Worm (Caenorhabditis elegans) whole organism, L2 larva: Measurements from ENCODE around the gene cutl-18.

Experiments
- C34F6.9 ChIP-seq: fragments of 150-350 bp; optimal IDR thresholded peaks from 2 replicates; lab custom pipeline; 2014; ENCODE audit warnings: missing biosample characterization, missing genetic modification characterization
- F13H6.1 ChIP-seq: sonication (generic microtip); optimal IDR thresholded peaks from 2 replicates; lab custom pipeline; 2016; ENCODE audit warnings: missing genetic modification characterization, missing compliant biosample characterization
- R02D3.7 ChIP-seq: fragments of 150-350 bp; optimal IDR thresholded peaks from 2 replicates; lab custom pipeline; 2014; ENCODE audit warnings: missing biosample characterization, missing genetic modification characterization
- Y55F3AM.14 ChIP-seq: fragments of 200-800 bp; sonication (Bioruptor generic); optimal IDR thresholded peaks from 2 replicates; lab custom pipeline; 2018; ENCODE audit warnings: mild to moderate bottlenecking, missing genetic modification characterization, missing compliant biosample characterization
- ZK546.5 ChIP-seq: sonication (generic microtip); optimal IDR thresholded peaks from 2 replicates; lab custom pipeline; 2017; ENCODE audit warnings: missing biosample characterization, missing genetic modification characterization
- alr-1 ChIP-seq: fragments of 150-350 bp; optimal IDR thresholded peaks from 2 replicates; lab custom pipeline; 2014; ENCODE audit warnings: missing biosample characterization, missing genetic modification characterization
- aly-2 ChIP-seq: fragments of 150-350 bp; optimal IDR thresholded peaks from 2 replicates; lab custom pipeline; 2014; ENCODE audit warnings: missing biosample characterization, missing genetic modification characterization
- ama-1 ChIP-seq: fragments of 150-350 bp; optimal IDR thresholded peaks from 2 replicates; lab custom pipeline; 2018; ENCODE audit warnings: inconsistent platforms
- ceh-16 ChIP-seq: fragments of 150-350 bp; optimal IDR thresholded peaks from 2 replicates; lab custom pipeline; 2014; ENCODE audit warnings: missing biosample characterization, missing genetic modification characterization
- ceh-82 ChIP-seq: fragments of 150-350 bp; optimal IDR thresholded peaks from 2 replicates; lab custom pipeline; 2014; ENCODE audit warnings: missing biosample characterization, missing genetic modification characterization
- dmd-4 ChIP-seq: sonication (generic microtip); optimal IDR thresholded peaks from 2 replicates; lab custom pipeline; 2017; ENCODE audit warnings: missing biosample characterization, missing genetic modification characterization
- elt-3 ChIP-seq: sonication (generic microtip); optimal IDR thresholded peaks from 2 replicates; lab custom pipeline; 2017; ENCODE audit warnings: missing biosample characterization, missing genetic modification characterization
- gmeb-1 ChIP-seq: fragments of 150-350 bp; optimal IDR thresholded peaks from 2 replicates; lab custom pipeline; 2014; ENCODE audit warnings: missing biosample characterization, missing genetic modification characterization
- lin-11 ChIP-seq: fragments of 150-350 bp; sonication (generic microtip); optimal IDR thresholded peaks from 2 replicates; lab custom pipeline; 2014; ENCODE audit warnings: missing biosample characterization, missing genetic modification characterization, inconsistent platforms, mixed read lengths
- lin-13 ChIP-seq: fragments of 150-350 bp; optimal IDR thresholded peaks from 2 replicates; lab custom pipeline; 2014; ENCODE audit warnings: missing biosample characterization, missing genetic modification reagents, missing genetic modification characterization
- lsy-2 ChIP-seq, 2 experiments: fragments of 150-350 bp in 1 of 2; sonication (generic microtip) in 1 of 2; optimal IDR thresholded peaks; 2 replicates each; lab custom pipeline; 2014 to 2017; ENCODE audit warnings: missing biosample characterization in 2 of 2, missing genetic modification characterization in 2 of 2
- mab-5 ChIP-seq: fragments of 150-350 bp; optimal IDR thresholded peaks from 2 replicates; lab custom pipeline; 2014; ENCODE audit warnings: missing biosample characterization, missing genetic modification characterization
- mbf-1 ChIP-seq: sonication (generic microtip); optimal IDR thresholded peaks from 2 replicates; lab custom pipeline; 2017; ENCODE audit warnings: missing biosample characterization, missing genetic modification characterization
- mdl-1 ChIP-seq, 2 experiments: fragments of 150-350 bp in 1 of 2; sonication (generic microtip) in 1 of 2; optimal IDR thresholded peaks; 2 replicates each; lab custom pipeline; 2017; ENCODE audit warnings: missing biosample characterization in 2 of 2, missing genetic modification characterization in 2 of 2
- nhr-12 ChIP-seq: fragments of 150-350 bp; optimal IDR thresholded peaks from 2 replicates; lab custom pipeline; 2014; ENCODE audit warnings: missing biosample characterization, missing genetic modification characterization
- nhr-129 ChIP-seq: fragments of 150-350 bp; optimal IDR thresholded peaks from 2 replicates; lab custom pipeline; 2014; ENCODE audit warnings: missing biosample characterization, missing genetic modification characterization
- nhr-23 ChIP-seq: fragments of 150-350 bp; optimal IDR thresholded peaks from 2 replicates; lab custom pipeline; 2014; ENCODE audit warnings: missing biosample characterization, missing genetic modification reagents, missing genetic modification characterization
- nhr-237 ChIP-seq: fragments of 150-350 bp; optimal IDR thresholded peaks from 2 replicates; lab custom pipeline; 2014; ENCODE audit warnings: missing biosample characterization, missing genetic modification characterization
- nhr-25 ChIP-seq: fragments of 150-350 bp; sonication (generic microtip); optimal IDR thresholded peaks from 3 replicates; lab custom pipeline; 2014; ENCODE audit warnings: missing biosample characterization, missing genetic modification characterization
- nhr-6 ChIP-seq: fragments of 150-350 bp; optimal IDR thresholded peaks from 2 replicates; lab custom pipeline; 2014; ENCODE audit warnings: missing biosample characterization, missing genetic modification characterization
- nhr-77 ChIP-seq: fragments of 150-350 bp; optimal IDR thresholded peaks from 2 replicates; lab custom pipeline; 2014; ENCODE audit warnings: missing biosample characterization, missing genetic modification characterization
- peb-1 ChIP-seq: fragments of 150-350 bp; optimal IDR thresholded peaks from 2 replicates; lab custom pipeline; 2014; ENCODE audit warnings: missing biosample characterization, missing genetic modification characterization
- sem-4 ChIP-seq: fragments of 150-350 bp; optimal IDR thresholded peaks from 2 replicates; lab custom pipeline; 2014; ENCODE audit warnings: missing biosample characterization, missing genetic modification reagents, missing genetic modification characterization
- skn-1 ChIP-seq: sonication (generic microtip); optimal IDR thresholded peaks from 2 replicates; lab custom pipeline; 2017; ENCODE audit warnings: missing biosample characterization, missing genetic modification characterization
- sma-3 ChIP-seq: sonication (generic microtip); optimal IDR thresholded peaks from 2 replicates; lab custom pipeline; 2016; ENCODE audit warnings: missing genetic modification reagents, missing genetic modification characterization, missing compliant biosample characterization
- snpc-4 ChIP-seq: fragments of 150-350 bp; optimal IDR thresholded peaks from 2 replicates; lab custom pipeline; 2014; ENCODE audit warnings: missing biosample characterization, missing genetic modification characterization
- unc-39 ChIP-seq: fragments of 150-350 bp; optimal IDR thresholded peaks from 2 replicates; lab custom pipeline; 2014; ENCODE audit warnings: missing biosample characterization, missing genetic modification characterization
- unc-55 ChIP-seq: fragments of 150-350 bp; sonication (generic microtip); optimal IDR thresholded peaks from 3 replicates; lab custom pipeline; 2014; ENCODE audit warnings: missing biosample characterization, missing genetic modification reagents, missing genetic modification characterization
- unc-62 ChIP-seq: fragments of 150-350 bp; optimal IDR thresholded peaks from 2 replicates; lab custom pipeline; 2014; ENCODE audit warnings: missing biosample characterization, missing genetic modification reagents, missing genetic modification characterization
- zag-1 ChIP-seq: fragments of 150-350 bp; optimal IDR thresholded peaks from 2 replicates; lab custom pipeline; 2014; ENCODE audit warnings: missing biosample characterization, missing genetic modification characterization
- ztf-1 ChIP-seq: fragments of 200-800 bp; sonication (Bioruptor generic); conservative IDR thresholded peaks from 2 replicates; pipeline ENCODE4 v1.3.6; 2022; ENCODE audit warnings: missing genetic modification characterization, missing compliant biosample characterization
- ztf-11 ChIP-seq: sonication (generic microtip); optimal IDR thresholded peaks from 2 replicates; lab custom pipeline; 2017; ENCODE audit warnings: missing biosample characterization, missing genetic modification characterization
- ztf-4 ChIP-seq: fragments of 150-350 bp; optimal IDR thresholded peaks from 2 replicates; lab custom pipeline; 2014; ENCODE audit warnings: missing biosample characterization, missing genetic modification characterization

The cutl-18 gene

DNA sequence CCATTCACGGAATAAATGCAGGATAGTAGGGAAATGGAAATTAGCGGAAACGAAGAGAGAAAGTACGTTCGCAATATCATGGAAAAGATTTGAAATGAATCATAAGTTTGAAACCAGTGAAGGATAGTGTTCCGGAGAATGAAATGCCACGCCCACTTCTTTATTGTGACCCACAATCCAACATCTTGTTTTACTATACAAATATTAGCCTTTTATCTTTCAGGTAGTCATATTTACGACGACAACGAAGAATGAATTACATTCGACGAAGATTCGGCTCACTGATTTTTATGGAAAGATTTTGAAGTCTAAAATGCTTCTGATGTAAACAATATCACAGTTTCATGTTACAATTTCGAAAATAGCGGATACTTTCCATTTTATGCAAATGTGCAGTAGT, at the start of gene cutl-18:
Gene cutl-18 (minus strand): TSS at position 101 of the 400 bp plus-strand sequence.
- TF ChIP-seq ztf-1 (no peak), F13H6.1 (tag; lab: Kevin White, UChicago) (no peak), unc-62 (no peak), nhr-12 (no peak), unc-39 (no peak), dmd-4 (no peak), gmeb-1 (no peak)
- TF ChIP-seq, all 48 proteins: peak for 0

DNA sequence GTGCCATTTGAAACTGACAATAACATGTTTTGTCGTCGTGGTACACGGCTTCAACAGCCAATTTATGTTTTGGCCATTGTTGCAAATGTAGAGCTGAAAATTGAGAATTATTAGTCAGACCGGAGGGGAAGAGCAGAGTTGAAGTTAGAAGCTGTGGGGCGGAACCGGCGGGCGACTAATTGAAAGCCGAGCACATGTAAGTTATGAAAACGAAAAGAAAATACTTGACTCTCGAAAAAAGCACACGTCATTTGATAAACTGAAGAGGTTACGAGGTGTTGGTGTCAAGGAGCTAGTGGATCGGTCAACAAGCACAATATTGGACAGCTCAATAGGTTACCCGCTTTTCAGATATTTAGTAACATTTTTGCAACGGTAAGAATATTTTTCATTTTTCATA, 49.4 kb upstream of the cutl-18 start, which contains the start of gene dop-5:
Gene dop-5 (minus strand): TSS at position 101 of the 400 bp plus-strand sequence.
- TF ChIP-seq R02D3.7 (tag; lab: Kevin White, UChicago) (no peak), nhr-129 (tag; lab: Kevin White, UChicago) (no peak), F13H6.1 (tag; lab: Kevin White, UChicago) (no peak), snpc-4 (tag; lab: Kevin White, UChicago) (no peak), C34F6.9 (no peak), mab-5 (tag; lab: Kevin White, UChicago) (no peak), nhr-77 (tag; lab: Kevin White, UChicago) (no peak), ztf-4 (tag; lab: Kevin White, UChicago) (no peak), ztf-1 (no peak), nhr-12 (no peak)

DNA sequence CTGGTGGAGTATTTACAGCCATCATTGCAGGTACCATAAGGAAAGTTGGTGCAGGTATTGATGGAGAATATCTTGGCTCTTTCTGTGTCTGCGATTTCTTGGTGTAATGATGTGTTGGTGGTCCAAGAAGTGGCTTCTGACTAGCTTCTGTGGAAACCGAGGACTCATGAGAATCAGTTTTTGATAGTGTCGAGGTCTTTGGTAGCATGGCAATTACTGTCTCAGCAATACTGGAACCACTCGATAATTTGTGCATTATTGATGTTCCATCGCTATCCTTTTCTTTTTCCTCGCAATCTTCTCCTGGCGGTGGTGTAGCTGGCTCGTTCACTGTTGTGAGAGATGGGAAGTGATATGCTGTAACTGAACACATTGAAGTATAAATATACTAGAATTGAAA, 46.9 kb upstream of the cutl-18 start:
- TF ChIP-seq zag-1 (tag; lab: Kevin White, UChicago): no peak
- TF ChIP-seq lsy-2 (tag; optimal IDR thresholded peaks at IDR 0.05; lab: Kevin White, UChicago): no peak
- TF ChIP-seq nhr-25: no peak
- no peak for TF ChIP-seq nhr-23 (tag; lab: Kevin White, UChicago)
- no peak for TF ChIP-seq dmd-4
- no peak for TF ChIP-seq sma-3
- TF ChIP-seq ztf-4 (tag; lab: Kevin White, UChicago): no peak
- TF ChIP-seq ceh-16: no peak
- no peak for TF ChIP-seq sem-4 (tag; lab: Kevin White, UChicago)
- no peak for TF ChIP-seq nhr-129 (tag; lab: Kevin White, UChicago)
- TF ChIP-seq lin-11 (tag; lab: Kevin White, UChicago): no peak
- no peak for TF ChIP-seq nhr-237 (tag; lab: Kevin White, UChicago)
- no peak for TF ChIP-seq peb-1 (tag; lab: Kevin White, UChicago)

DNA sequence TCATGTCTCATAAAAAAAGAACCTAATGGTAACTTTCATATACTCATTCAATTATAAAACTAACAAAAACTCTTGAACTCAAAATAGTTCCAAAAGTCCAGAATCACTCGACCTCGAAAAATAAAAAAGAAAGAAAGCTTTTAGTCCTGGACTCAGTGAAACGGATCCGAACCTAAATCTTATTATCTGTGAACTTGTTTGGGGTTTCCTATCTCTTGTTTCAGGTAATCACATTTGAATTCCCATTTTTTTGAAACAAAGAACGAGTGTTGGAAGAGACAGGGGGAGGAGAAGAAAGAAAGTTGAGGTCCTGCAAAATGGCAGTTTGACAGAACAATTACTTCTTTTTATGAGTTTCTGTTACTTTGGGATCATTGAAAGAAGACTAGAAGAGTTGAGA, 37.6 kb upstream of the cutl-18 start:
- TF ChIP-seq aly-2 (no peak), ZK546.5 (tag; lab: Kevin White, UChicago) (no peak), dmd-4 (no peak), alr-1 (tag; lab: Kevin White, UChicago) (no peak), nhr-77 (tag; lab: Kevin White, UChicago) (no peak), lin-13 (GFP tag; lab: Kevin White, UChicago) (no peak), elt-3 (tag; lab: Kevin White, UChicago) (no peak), C34F6.9 (no peak), ztf-11 (no peak), mbf-1 (tag; lab: Kevin White, UChicago) (no peak), ceh-82 (tag; lab: Kevin White, UChicago) (no peak), unc-55 (GFP tag; lab: Kevin White, UChicago) (no peak), R02D3.7 (tag; lab: Kevin White, UChicago) (no peak), ama-1 (no peak), unc-39 (no peak), skn-1 (tag; lab: Kevin White, UChicago) (no peak), sma-3 (no peak), ztf-4 (tag; lab: Kevin White, UChicago) (no peak), mdl-1 (tag; optimal IDR thresholded peaks at IDR 0.05; lab: Kevin White, UChicago) (no peak), F13H6.1 (tag; lab: Kevin White, UChicago) (no peak)
- TF ChIP-seq, all 48 proteins: peak for 0

DNA sequence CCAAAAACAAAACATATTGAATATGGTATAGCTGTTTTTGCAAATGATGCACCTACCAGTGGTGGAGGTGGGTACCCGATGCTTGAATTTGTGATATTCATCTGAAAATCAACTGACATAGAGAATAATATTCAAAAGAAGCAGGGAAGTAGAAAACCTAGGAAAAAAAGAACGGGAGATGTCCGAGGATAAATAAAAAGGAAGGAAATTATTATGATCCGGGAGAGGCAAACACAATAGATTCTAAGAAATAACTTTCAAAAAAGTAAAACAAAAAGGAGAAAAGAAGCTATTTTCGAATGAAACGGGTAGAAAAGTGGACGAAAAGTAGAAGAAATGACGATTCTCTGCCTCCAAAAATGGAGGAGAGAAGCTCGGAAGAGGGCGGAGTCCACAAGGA, 36.2 kb upstream of the cutl-18 start, which contains the start of gene npr-25:
Gene npr-25 (minus strand): TSS at position 101 of the 400 bp plus-strand sequence.
- no peak for TF ChIP-seq unc-62
- no peak for TF ChIP-seq Y55F3AM.14 (GFP tag; lab: Kevin White, UChicago)
- no peak for TF ChIP-seq unc-55 (GFP tag; lab: Kevin White, UChicago)
- TF ChIP-seq ZK546.5 (tag; lab: Kevin White, UChicago): no peak
- no peak for TF ChIP-seq nhr-6 (tag; lab: Kevin White, UChicago)
- TF ChIP-seq, all 48 proteins: peak for 0
